Fruit fly (Drosophila melanogaster): ENCODE measurements around the gene Sugb.

Gene Sugb

dm6 chr3L:11711789-11712188 is 28.0 kb downstream of the Sugb start (continued):
- TF ChIP-seq slbo (GFP tag; IDR thresholded peaks at IDR 0.05), result 0 out of 2 replicates have a peak, but pooled peaks have one; percentile 31
- TF ChIP-seq insv (GFP tag; optimal IDR thresholded peaks at IDR 0.05), result no peak
- no peak for TF ChIP-seq Ets97D (GFP tag; optimal IDR thresholded peaks at IDR 0.05)
- TF ChIP-seq NFAT (GFP tag; IDR thresholded peaks at IDR 0.05), result peak; percentile 36; the same call in 1 of the 2 replicates
- peak; percentile 11 for TF ChIP-seq CG13296 (GFP tag; optimal IDR thresholded peaks at IDR 0.05)
- TF ChIP-seq CG30020 (tag; optimal IDR thresholded peaks at IDR 0.05), result no peak
- TF ChIP-seq CkIIα-i1 (GFP tag; IDR thresholded peaks at IDR 0.05), result no peak
- TF ChIP-seq bowl (GFP tag; IDR thresholded peaks at IDR 0.05), result 0 out of 2 replicates have a peak, but pooled peaks have one; percentile 21
- TF ChIP-seq CG18011 (GFP tag; optimal IDR thresholded peaks at IDR 0.05), result peak; percentile 81
- no peak for TF ChIP-seq nerfin-2 (GFP tag; IDR thresholded peaks at IDR 0.05; ENCODE audit: partially characterized antibody)
- no peak for TF ChIP-seq HmgD (GFP tag; optimal IDR thresholded peaks at IDR 0.05)
- TF ChIP-seq klu (GFP tag; IDR thresholded peaks at IDR 0.05), result 0 out of 2 replicates have a peak, but pooled peaks have one; percentile 16
- 0 out of 2 replicates have a peak, but pooled peaks have one; percentile 9 for TF ChIP-seq Bgb (GFP tag; IDR thresholded peaks at IDR 0.05; ENCODE audit: partially characterized antibody)
- peak in 1 of 2 experiments; percentile 11 for TF ChIP-seq Eip74EF (GFP tag; optimal IDR thresholded peaks at IDR 0.05)
- peak; percentile 49 for TF ChIP-seq sd (tag; optimal IDR thresholded peaks at IDR 0.05)
- TF ChIP-seq disco-r (GFP tag; optimal IDR thresholded peaks at IDR 0.05), result no peak
- peak; percentile 55; the same call in 1 of the 3 replicates for TF ChIP-seq Dbx (GFP tag; IDR thresholded peaks at IDR 0.05)
- TF ChIP-seq lmd (GFP tag; IDR thresholded peaks at IDR 0.05), result no peak
- TF ChIP-seq chinmo (GFP tag; IDR thresholded peaks at IDR 0.05; ENCODE audit: partially characterized antibody), result peak; percentile 47; the same call in 1 of the 4 replicates
- 0 out of 2 replicates have a peak, but pooled peaks have one; percentile 21 for TF ChIP-seq stc (GFP tag; IDR thresholded peaks at IDR 0.05)
- TF ChIP-seq CG43689 (GFP tag; IDR thresholded peaks at IDR 0.05), result peak; percentile 41; the same call in 1 of the 2 replicates
- TF ChIP-seq Med (GFP tag), result peak; percentile 60
- no peak for TF ChIP-seq CG31441 (GFP tag; IDR thresholded peaks at IDR 0.05)
- TF ChIP-seq vvl (GFP tag; IDR thresholded peaks at IDR 0.05), result peak; percentile 50; the same call in 1 of the 2 replicates
- TF ChIP-seq CG12104 (GFP tag; optimal IDR thresholded peaks at IDR 0.05), result no peak
- no peak for TF ChIP-seq CG7745 (tag; optimal IDR thresholded peaks at IDR 0.05)
- TF ChIP-seq so (GFP tag; IDR thresholded peaks at IDR 0.05), result 0 out of 3 replicates have a peak, but pooled peaks have one; percentile 20
- TF ChIP-seq CG12219 (GFP tag; optimal IDR thresholded peaks at IDR 0.05), result no peak
- peak; percentile 57 for TF ChIP-seq CG12769 (tag; optimal IDR thresholded peaks at IDR 0.05)

- TF ChIP-seq CG12942 (GFP tag; optimal IDR thresholded peaks at IDR 0.05), result no peak
- peak; percentile 34 for TF ChIP-seq sens (GFP tag)
Measured at dm6 chr3L:11712839-11713238, 29.1 kb downstream of the Sugb start.

- TF ChIP-seq CG18011 (GFP tag; optimal IDR thresholded peaks at IDR 0.05), result no peak
- no peak for TF ChIP-seq Rx (GFP tag; IDR thresholded peaks at IDR 0.05)
- no peak for TF ChIP-seq ac (GFP tag; optimal IDR thresholded peaks at IDR 0.05)
- TF ChIP-seq pnt (GFP tag; optimal IDR thresholded peaks at IDR 0.05), result no peak
- no peak for TF ChIP-seq CG8281 (tag; optimal IDR thresholded peaks at IDR 0.05)
- TF ChIP-seq CG7987 (GFP tag; optimal IDR thresholded peaks at IDR 0.05), result no peak
- no peak for TF ChIP-seq dmrt11E (tag; optimal IDR thresholded peaks at IDR 0.05)
- no peak for TF ChIP-seq BtbVII (GFP tag; optimal IDR thresholded peaks at IDR 0.05)
- TF ChIP-seq CG6813 (GFP tag; optimal IDR thresholded peaks at IDR 0.05), result no peak
- TF ChIP-seq caup (GFP tag; optimal IDR thresholded peaks at IDR 0.05; ENCODE audit: severe bottlenecking), result peak; percentile 2
- TF ChIP-seq Gsc (GFP tag; IDR thresholded peaks at IDR 0.05), result no peak
- TF ChIP-seq NFAT (GFP tag; IDR thresholded peaks at IDR 0.05), result 0 out of 2 replicates have a peak, but pooled peaks have one; percentile 43
- no peak for TF ChIP-seq CG33557 (GFP tag; optimal IDR thresholded peaks at IDR 0.05)
- no peak for TF ChIP-seq HLH4C (GFP tag; IDR thresholded peaks at IDR 0.05; ENCODE audit: partially characterized antibody)
- TF ChIP-seq CG16779 (GFP tag; IDR thresholded peaks at IDR 0.05), result no peak
- no peak for TF ChIP-seq tap (tag; optimal IDR thresholded peaks at IDR 0.05)
- TF ChIP-seq CG12299 (tag; optimal IDR thresholded peaks at IDR 0.05), result no peak
- TF ChIP-seq Jarid2 (GFP tag; optimal IDR thresholded peaks at IDR 0.05), result peak; percentile 40
- peak; percentile 9 for TF ChIP-seq Deaf1 (tag; optimal IDR thresholded peaks at IDR 0.05)
- no peak for TF ChIP-seq CG8089 (GFP tag; optimal IDR thresholded peaks at IDR 0.05)
Measured at dm6 chr3L:11715187-11715586, 31.4 kb downstream of the Sugb start, which contains the start of gene CG14132. CG14132 (minus strand) TSS chr3L:11715285.

All from whole organism, embryonic.